Worm (Caenorhabditis elegans) whole organism, L4/young adult: ENCODE results near the gene W05E10.5.

Experiments
- W03F9.2 ChIP-seq: fragments of 150-350 bp; optimal IDR thresholded peaks from 2 replicates; lab custom pipeline; 2014; ENCODE audit warnings: missing biosample characterization, missing genetic modification characterization
- him-1 ChIP-seq: sonication (generic microtip); optimal IDR thresholded peaks from 2 replicates; lab custom pipeline; 2016; ENCODE audit warnings: missing genotype, missing genetic modification reagents, missing genetic modification characterization, missing compliant biosample characterization

DNA sequence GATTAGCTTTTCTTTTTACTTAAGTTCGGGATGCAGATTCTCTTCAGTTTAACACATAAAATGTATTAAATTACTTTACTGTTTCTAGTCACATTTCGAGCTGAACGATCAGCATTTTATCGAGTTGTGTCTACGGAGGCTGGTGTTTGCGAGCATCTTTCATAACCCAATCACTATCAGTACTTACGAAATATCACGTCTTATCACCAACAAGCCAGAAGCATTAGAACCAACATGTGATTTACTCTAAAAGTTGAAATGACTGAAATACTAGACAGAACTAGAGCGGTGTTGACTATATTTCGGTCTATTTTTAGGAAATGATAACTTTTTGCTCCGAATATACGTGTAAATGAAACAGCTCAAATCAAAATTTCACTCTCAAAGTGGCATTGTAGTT, 47.1 kb downstream of the W05E10.5 start:
- TF ChIP-seq him-1 (tag; lab: Kevin White, UChicago) (no peak), W03F9.2 (tag; lab: Kevin White, UChicago) (no peak)
